Fruit fly (Drosophila melanogaster) whole organism, pupa: ENCODE data around the gene Hsp60D.

Source experiments
- CG12605 ChIP-seq: fragments of 200-800 bp; sonication (Bioruptor generic); IDR thresholded peaks from 2 replicates; pipeline ENCODE4 v1.3.6; 2022; ENCODE audit warnings: missing biosample characterization, missing genetic modification characterization
- CG15710 ChIP-seq: fragments of 200-800 bp; sonication (Bioruptor generic); optimal IDR thresholded peaks from 2 replicates; lab custom pipeline; 2018; ENCODE audit warnings: missing biosample characterization, mild to moderate bottlenecking, missing genetic modification characterization, moderate library complexity
- CG17806 ChIP-seq: fragments of 200-800 bp; sonication (Bioruptor generic); optimal IDR thresholded peaks from 2 replicates; lab custom pipeline; 2018; ENCODE audit warnings: missing biosample characterization, mild to moderate bottlenecking, missing genetic modification characterization, moderate library complexity
- CG32121 ChIP-seq: fragments of 200-800 bp; sonication (Bioruptor generic); IDR thresholded peaks from 2 replicates; pipeline ENCODE4 v1.3.6; 2022; ENCODE audit warnings: missing biosample characterization, missing genetic modification characterization
- CG8159 ChIP-seq: fragments of 200-800 bp; sonication (Bioruptor generic); optimal IDR thresholded peaks from 3 replicates; lab custom pipeline; 2018; ENCODE audit warnings: missing biosample characterization, mild to moderate bottlenecking, missing genetic modification characterization, moderate library complexity
- CG8301 ChIP-seq: fragments of 200-800 bp; sonication (Bioruptor generic); optimal IDR thresholded peaks from 2 replicates; lab custom pipeline; 2018; ENCODE audit warnings: missing biosample characterization, mild to moderate bottlenecking, missing genetic modification characterization
- D1 ChIP-seq: fragments of 200-800 bp; sonication (Bioruptor generic); optimal IDR thresholded peaks from 2 replicates; lab custom pipeline; 2018; ENCODE audit warnings: missing biosample characterization, mild to moderate bottlenecking, missing genetic modification characterization, moderate library complexity
- EcR ChIP-seq: fragments of 200-800 bp; sonication (Bioruptor generic); optimal IDR thresholded peaks from 3 replicates; lab custom pipeline; 2019; ENCODE audit warnings: missing biosample characterization, missing genetic modification characterization, mild to moderate bottlenecking, moderate library complexity, missing genetic modification reagents
- rn ChIP-seq: fragments of 200-800 bp; sonication (Bioruptor generic); IDR thresholded peaks from 2 replicates; pipeline ENCODE4 v1.3.6; 2022; ENCODE audit warnings: missing biosample characterization, missing genetic modification characterization

dm6 chr2L:13430919-13431502 is 18.3 kb downstream of the Hsp60D start:
- TF ChIP-seq CG12605 (no peak), CG32121 (peak; percentile 28; the same call in 1 of the 2 replicates), CG8159 (peak; percentile 36), CG8301 (tag; lab: Kevin White, UChicago) (no peak), D1 (tag; lab: Kevin White, UChicago) (no peak), CG17806 (tag; lab: Kevin White, UChicago) (no peak), CG15710 (tag; lab: Kevin White, UChicago) (no peak), rn (GFP tag; lab: Robert Waterston, UW) (no peak), EcR (GFP tag; lab: Kevin White, UChicago) (no peak)
